Worm (Caenorhabditis elegans) whole organism, young adult: ENCODE measurements around the gene W01D2.1.

Source experiments
- ama-1 ChIP-seq, 3 experiments: fragments of 150-350 bp in 1 of 3; sonication (generic microtip) in 2 of 3; optimal IDR thresholded peaks; 2 replicates each; lab custom pipeline; 2014 to 2018; ENCODE audit warnings: missing biosample characterization in 2 of 3, missing genetic modification characterization in 2 of 3, missing genetic modification reagents in 2 of 3
- dpff-1 ChIP-seq: sonication (generic microtip); optimal IDR thresholded peaks from 2 replicates; lab custom pipeline; 2017; ENCODE audit warnings: mild to moderate bottlenecking, missing genetic modification characterization, missing compliant biosample characterization
- gei-17 ChIP-seq: fragments of 200-800 bp; sonication (Bioruptor generic); optimal IDR thresholded peaks from 2 replicates; lab custom pipeline; 2018; ENCODE audit warnings: mild to moderate bottlenecking, missing genetic modification characterization, missing compliant biosample characterization
- hmg-1.2 ChIP-seq: fragments of 200-800 bp; sonication (Bioruptor generic); IDR thresholded peaks from 2 replicates; pipeline ENCODE4 v1.3.6; 2022; ENCODE audit warnings: missing genetic modification reagents, missing genetic modification characterization, missing compliant biosample characterization
- lin-54 ChIP-seq: fragments of 200-800 bp; sonication (Bioruptor generic); optimal IDR thresholded peaks from 2 replicates; lab custom pipeline; 2018; ENCODE audit warnings: mild to moderate bottlenecking, missing genetic modification characterization, missing compliant biosample characterization
- nfya-1 ChIP-seq: sonication (generic microtip); optimal IDR thresholded peaks from 2 replicates; lab custom pipeline; 2017; ENCODE audit warnings: antibody characterized with exemption, missing compliant biosample characterization, missing genetic modification characterization, borderline replicate concordance; ENCODE audit not compliant: insufficient read depth
- nhr-90 ChIP-seq: sonication (generic microtip); optimal IDR thresholded peaks from 2 replicates; lab custom pipeline; 2016; ENCODE audit warnings: missing genotype, mild to moderate bottlenecking, missing genetic modification characterization, missing compliant biosample characterization
- rec-8 ChIP-seq, 2 experiments: sonication (generic microtip); optimal IDR thresholded peaks; 2 replicates each; lab custom pipeline; 2016; ENCODE audit warnings: mild to moderate bottlenecking in 2 of 2, missing genetic modification characterization in 2 of 2, missing genetic modification reagents in 2 of 2, missing genotype in 2 of 2, missing biosample characterization in 1 of 2, missing compliant biosample characterization in 1 of 2, moderate library complexity in 1 of 2
- unc-62 ChIP-seq: fragments of 150-350 bp; optimal IDR thresholded peaks from 2 replicates; lab custom pipeline; 2014; ENCODE audit warnings: missing biosample characterization, missing genetic modification reagents, missing genetic modification characterization

DNA sequence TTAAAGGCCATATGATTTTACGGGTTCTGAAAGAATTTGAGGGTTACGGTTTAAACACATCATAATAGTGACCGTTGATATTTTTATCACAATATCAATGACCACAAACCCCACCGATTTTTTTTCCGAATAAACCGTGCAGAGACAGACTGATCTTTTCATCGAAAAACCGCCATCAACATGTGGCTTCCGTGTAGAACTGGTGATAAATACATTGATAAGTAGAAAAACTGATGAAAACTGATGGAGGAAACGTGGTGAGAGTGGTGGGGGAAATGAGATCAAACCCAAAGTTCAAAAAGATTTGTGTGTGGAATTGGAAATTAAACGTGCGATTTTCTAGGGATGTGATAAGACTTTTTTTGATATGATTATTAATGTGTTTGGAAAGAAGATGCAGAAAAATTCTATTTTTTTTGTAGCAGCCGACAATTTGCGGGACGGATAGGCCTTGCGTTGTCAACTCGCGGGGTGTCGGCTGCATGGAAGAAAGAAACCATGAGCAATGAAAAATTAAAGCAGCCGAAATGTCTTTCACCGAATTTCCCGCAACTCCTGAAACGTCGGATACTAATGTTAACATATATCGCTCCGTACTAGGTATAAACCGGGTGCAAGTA lies 23.4 kb downstream of the W01D2.1 start:
- TF ChIP-seq gei-17 (GFP tag; lab: Kevin White, UChicago) (no peak), nhr-90 (no peak), hmg-1.2 (GFP tag; lab: Robert Waterston, UW) (no peak), lin-54 (GFP tag; lab: Kevin White, UChicago) (no peak), unc-62 (GFP tag; lab: Kevin White, UChicago) (no peak), ama-1 (optimal IDR thresholded peaks at IDR 0.05; lab: Kevin White, UChicago) (no peak), ama-1 (GFP tag; optimal IDR thresholded peaks at IDR 0.05; lab: Kevin White, UChicago) (no peak), dpff-1 (tag; lab: Kevin White, UChicago) (no peak), nfya-1 (no peak), rec-8 (tag; optimal IDR thresholded peaks at IDR 0.05; lab: Kevin White, UChicago) (no peak)
